Fruit fly (Drosophila melanogaster): Measurements from ENCODE around the gene Hsc70-2.
A peak's percentile ranks its signal among the peaks of the same experiment; 100 is the strongest.

Gene Hsc70-2

DNA sequence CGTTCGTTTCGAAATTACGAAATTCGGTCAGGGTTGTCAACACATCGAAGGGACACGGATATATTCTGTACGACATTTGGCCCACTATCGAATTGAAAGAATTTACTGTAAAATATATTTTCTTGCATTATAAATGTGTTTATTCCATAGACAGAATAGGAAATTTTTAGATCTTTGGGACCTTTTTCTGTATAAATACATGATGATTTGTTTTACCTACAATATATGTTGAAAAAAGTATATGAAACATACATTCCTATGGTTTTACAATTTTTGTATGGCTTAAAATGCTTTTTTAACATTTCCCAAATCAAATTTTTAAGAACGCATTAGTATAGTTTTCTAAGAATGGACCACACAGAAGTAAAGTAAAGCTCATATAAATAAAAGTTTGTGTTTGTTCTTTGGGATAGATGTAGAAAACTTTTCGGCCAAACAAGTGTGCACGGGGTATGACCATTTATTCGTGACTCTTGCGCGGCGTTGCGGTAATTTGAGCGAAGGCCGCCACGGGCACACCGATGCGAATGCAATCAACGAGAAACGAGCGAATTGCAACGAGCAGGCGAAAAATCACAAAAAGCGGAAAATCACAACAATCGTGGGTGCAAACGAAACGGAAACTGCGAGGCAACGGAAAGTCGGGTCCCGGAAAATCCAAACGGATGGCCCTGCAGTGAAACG is 46.9 kb upstream of the Hsc70-2 start, which contains the start of the genes CG17327, CG44194 and CG7518 (continued):
- TF ChIP-seq dsx (GFP tag; optimal IDR thresholded peaks at IDR 0.05; ENCODE audit: poor library complexity, severe bottlenecking), result no peak
- TF ChIP-seq CG9139 (GFP tag; optimal IDR thresholded peaks at IDR 0.05), result no peak
- no peak for TF ChIP-seq spab (GFP tag; optimal IDR thresholded peaks at IDR 0.05)
- no peak for TF ChIP-seq Smox (GFP tag; optimal IDR thresholded peaks at IDR 0.05)
- TF ChIP-seq topi (GFP tag; optimal IDR thresholded peaks at IDR 0.05), result no peak
- no peak for TF ChIP-seq pdm3 (GFP tag; optimal IDR thresholded peaks at IDR 0.05)

DNA sequence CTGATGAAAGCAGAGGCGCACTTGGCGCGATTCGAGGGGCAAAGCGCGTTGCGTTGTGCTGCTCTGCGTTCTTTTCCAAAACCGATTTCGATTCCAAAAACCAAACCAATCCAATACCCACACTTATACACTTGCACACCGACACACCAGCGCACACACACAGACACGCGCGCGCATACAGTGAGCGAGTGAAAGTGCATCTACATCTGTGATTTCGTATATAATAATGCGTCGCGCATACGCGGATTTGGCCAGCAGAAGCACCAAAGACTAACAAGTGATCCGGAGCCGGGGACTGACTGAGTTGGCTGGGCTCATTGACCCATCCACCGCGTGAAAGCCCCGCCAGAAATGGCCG is 46.3 kb upstream of the Hsc70-2 start:
- TF ChIP-seq Ets21C (GFP tag; optimal IDR thresholded peaks at IDR 0.05) (no peak), CG6854 (GFP tag; optimal IDR thresholded peaks at IDR 0.05) (peak; percentile 42)

DNA sequence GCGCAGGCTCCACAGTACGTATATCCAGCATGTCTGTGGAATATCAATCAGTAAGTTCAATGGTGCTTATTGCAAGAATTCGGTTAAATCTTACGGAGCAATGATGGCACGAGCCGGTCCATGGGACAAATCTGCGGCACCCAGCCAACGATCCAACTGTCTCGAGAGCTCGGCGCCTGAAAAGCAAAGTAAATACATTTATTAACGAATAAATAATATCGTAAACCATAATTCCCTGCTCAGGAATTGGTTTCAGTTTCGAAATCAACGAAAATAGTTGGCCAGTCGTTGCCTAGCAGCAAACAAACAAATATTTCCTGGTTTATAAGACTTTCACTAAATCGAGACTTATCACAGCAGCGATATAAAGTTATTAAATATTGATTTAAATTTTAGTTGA is 35.0 kb upstream of the Hsc70-2 start, which contains the start of gene CG11656:
CG11656 (plus strand) TSS at position 301 of the 400 bp plus-strand sequence.
- no peak for TF ChIP-seq pdm3 (GFP tag; optimal IDR thresholded peaks at IDR 0.05)
- TF ChIP-seq Sox102F (GFP tag; optimal IDR thresholded peaks at IDR 0.05), result no peak
- TF ChIP-seq acj6 (GFP tag; optimal IDR thresholded peaks at IDR 0.05), result no peak
- no peak for TF ChIP-seq CG11762 (GFP tag; optimal IDR thresholded peaks at IDR 0.05; ENCODE audit: insufficient read depth)
- TF ChIP-seq Lpt (GFP tag; optimal IDR thresholded peaks at IDR 0.05), result no peak
- no peak for TF ChIP-seq Smox (GFP tag; optimal IDR thresholded peaks at IDR 0.05)
- no peak for TF ChIP-seq esn (GFP tag; optimal IDR thresholded peaks at IDR 0.05)
- no peak for TF ChIP-seq vri (GFP tag; optimal IDR thresholded peaks at IDR 0.05)
- TF ChIP-seq Ets96B (tag; optimal IDR thresholded peaks at IDR 0.05), result no peak
- no peak for TF ChIP-seq CG16779 (tag; optimal IDR thresholded peaks at IDR 0.05)
- TF ChIP-seq CG11294 (GFP tag; IDR thresholded peaks at IDR 0.05), result no peak
- TF ChIP-seq dac (GFP tag; optimal IDR thresholded peaks at IDR 0.05), result no peak
- no peak for TF ChIP-seq CG10631 (GFP tag; optimal IDR thresholded peaks at IDR 0.05)
- no peak for TF ChIP-seq CG8632 (GFP tag; optimal IDR thresholded peaks at IDR 0.05)
- TF ChIP-seq CG8119 (GFP tag; IDR thresholded peaks at IDR 0.05), result no peak
- no peak for TF ChIP-seq dsx (GFP tag; optimal IDR thresholded peaks at IDR 0.05; ENCODE audit: poor library complexity, severe bottlenecking)
- TF ChIP-seq Met (GFP tag; optimal IDR thresholded peaks at IDR 0.05), result no peak
- no peak for TF ChIP-seq fkh (GFP tag; optimal IDR thresholded peaks at IDR 0.05)
- no peak for TF ChIP-seq achi (GFP tag; optimal IDR thresholded peaks at IDR 0.05)

DNA sequence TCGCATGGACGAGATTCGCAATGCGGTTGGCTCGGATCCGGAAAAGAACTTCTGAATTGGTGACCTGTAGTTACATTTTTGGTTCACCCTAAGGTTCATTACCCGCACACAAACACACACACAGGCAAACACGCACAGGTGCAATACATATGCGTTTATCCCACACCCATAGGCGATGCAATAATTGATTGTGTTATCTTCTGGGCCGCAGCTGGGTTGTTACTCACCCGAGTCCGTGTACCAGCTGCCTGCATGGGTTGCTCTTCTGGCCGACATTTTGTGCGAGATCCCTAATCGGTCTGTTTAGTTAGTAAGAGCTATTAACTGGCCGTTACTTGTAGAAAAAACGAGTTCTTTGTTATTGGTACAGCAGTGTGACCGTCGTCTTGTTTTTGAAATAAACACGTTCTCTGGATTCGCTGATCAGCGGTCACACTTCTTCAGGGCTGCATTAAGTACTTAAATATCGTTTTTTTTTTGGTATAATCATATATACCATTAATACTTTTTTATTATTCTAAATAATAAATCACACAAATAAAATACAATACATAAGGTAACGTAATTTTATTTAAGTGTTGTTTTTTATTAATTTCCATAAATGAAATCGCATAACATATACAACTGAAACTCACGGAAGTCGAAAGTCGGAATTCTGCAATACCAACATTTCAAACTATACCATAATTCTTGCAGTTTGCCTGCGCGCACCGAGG is 33.5 kb upstream of the Hsc70-2 start, which contains the start of gene CG8031:
CG8031 (minus strand) TSS at position 406 of the 716 bp plus-strand sequence.
- peak; percentile 73 for TF ChIP-seq vri (GFP tag; optimal IDR thresholded peaks at IDR 0.05)
- no peak for TF ChIP-seq Hr4 (GFP tag; optimal IDR thresholded peaks at IDR 0.05)
- TF ChIP-seq CG31627 (GFP tag; optimal IDR thresholded peaks at IDR 0.05), result no peak
- no peak for TF ChIP-seq CG6792 (GFP tag; optimal IDR thresholded peaks at IDR 0.05)
- TF ChIP-seq fkh (GFP tag; optimal IDR thresholded peaks at IDR 0.05), result no peak
- peak; percentile 2 for TF ChIP-seq CG6854 (GFP tag; optimal IDR thresholded peaks at IDR 0.05)
- TF ChIP-seq CG11762 (GFP tag; optimal IDR thresholded peaks at IDR 0.05; ENCODE audit: insufficient read depth), result no peak
- no peak for TF ChIP-seq dac (GFP tag; optimal IDR thresholded peaks at IDR 0.05)
- no peak for TF ChIP-seq dsx (GFP tag; optimal IDR thresholded peaks at IDR 0.05; ENCODE audit: poor library complexity, severe bottlenecking)
- no peak for TF ChIP-seq achi (GFP tag; optimal IDR thresholded peaks at IDR 0.05)
- peak; percentile 31 for TF ChIP-seq Eip78C (GFP tag)
- no peak for TF ChIP-seq lz (GFP tag; optimal IDR thresholded peaks at IDR 0.05)
- no peak for TF ChIP-seq Hr39 (GFP tag; optimal IDR thresholded peaks at IDR 0.05)
- no peak for TF ChIP-seq CG34406 (GFP tag; optimal IDR thresholded peaks at IDR 0.05)
- no peak for TF ChIP-seq CG6808 (GFP tag; optimal IDR thresholded peaks at IDR 0.05)
- TF ChIP-seq Ets96B (tag; optimal IDR thresholded peaks at IDR 0.05), result no peak
- 0 out of 3 replicates have a peak, but pooled peaks have one; percentile 28 for TF ChIP-seq CG8119 (GFP tag; IDR thresholded peaks at IDR 0.05)
- TF ChIP-seq CG16779 (tag; optimal IDR thresholded peaks at IDR 0.05), result no peak
- TF ChIP-seq CG11294 (GFP tag; IDR thresholded peaks at IDR 0.05), result no peak
- no peak for TF ChIP-seq CG9139 (GFP tag; optimal IDR thresholded peaks at IDR 0.05)
- TF ChIP-seq CG6163 (GFP tag; IDR thresholded peaks at IDR 0.05), result peak; percentile 50; the same call in 1 of the 3 replicates
- TF ChIP-seq Eip75B (GFP tag; optimal IDR thresholded peaks at IDR 0.05), result no peak
- TF ChIP-seq CG15336 (GFP tag; IDR thresholded peaks at IDR 0.05), result 0 out of 2 replicates have a peak, but pooled peaks have one; percentile 17
- peak; percentile 87 for TF ChIP-seq Sox14 (GFP tag; optimal IDR thresholded peaks at IDR 0.05)
- TF ChIP-seq fd59A (GFP tag; optimal IDR thresholded peaks at IDR 0.05), result no peak
- no peak for TF ChIP-seq esn (GFP tag; optimal IDR thresholded peaks at IDR 0.05)
- no peak for TF ChIP-seq Eip93F (GFP tag; optimal IDR thresholded peaks at IDR 0.05)
- no peak for TF ChIP-seq CG3032 (tag; optimal IDR thresholded peaks at IDR 0.05)
- TF ChIP-seq CG8319 (GFP tag; optimal IDR thresholded peaks at IDR 0.05), result peak; percentile 21
- TF ChIP-seq Hr38 (GFP tag; optimal IDR thresholded peaks at IDR 0.05), result no peak
- TF ChIP-seq topi (GFP tag; optimal IDR thresholded peaks at IDR 0.05), result no peak
- TF ChIP-seq Gug (GFP tag; IDR thresholded peaks at IDR 0.05), result no peak

Data from whole organism, prepupa.